Worm (Caenorhabditis elegans): ENCODE data around the gene ubxn-3.

The ubxn-3 gene

ce11 chrII:176622-177021, 43.8 kb downstream of the ubxn-3 start:
- no peak for TF ChIP-seq eor-1 (tag; optimal IDR thresholded peaks at IDR 0.05)
- no peak for TF ChIP-seq nhr-23 (tag; optimal IDR thresholded peaks at IDR 0.05)
- TF ChIP-seq ztf-11 (tag; optimal IDR thresholded peaks at IDR 0.05): no peak
- no peak for TF ChIP-seq nfya-1 (tag; optimal IDR thresholded peaks at IDR 0.05; ENCODE audit: insufficient read depth)
- no peak for TF ChIP-seq unc-62 (GFP tag; optimal IDR thresholded peaks at IDR 0.05)
- no peak for TF ChIP-seq ZK546.5 (tag; optimal IDR thresholded peaks at IDR 0.05)

ce11 chrII:175868-176267, 44.6 kb downstream of the ubxn-3 start, which contains the start of gene T01D1.3:
Gene T01D1.3 (minus strand): TSS chrII:175968.
- TF ChIP-seq eor-1 (tag; optimal IDR thresholded peaks at IDR 0.05) (no peak), fkh-10 (GFP tag; optimal IDR thresholded peaks at IDR 0.05) (no peak), nhr-76 (tag; optimal IDR thresholded peaks at IDR 0.05) (no peak), lin-15B (tag; optimal IDR thresholded peaks at IDR 0.05) (no peak), sea-2 (GFP tag; optimal IDR thresholded peaks at IDR 0.05) (no peak), nhr-43 (tag; optimal IDR thresholded peaks at IDR 0.05; ENCODE audit: poor library complexity, severe bottlenecking) (no peak), ceh-16 (tag; optimal IDR thresholded peaks at IDR 0.05) (no peak), skn-1 (tag; optimal IDR thresholded peaks at IDR 0.05) (no peak), mdl-1 (tag; optimal IDR thresholded peaks at IDR 0.05) (no peak), R02D3.7 (tag; optimal IDR thresholded peaks at IDR 0.05) (no peak), egl-5 (tag; optimal IDR thresholded peaks at IDR 0.05) (no peak), elt-1 (tag; optimal IDR thresholded peaks at IDR 0.05) (no peak)

- TF ChIP-seq sea-2 (GFP tag; optimal IDR thresholded peaks at IDR 0.05): no peak
- TF ChIP-seq snpc-4 (tag; optimal IDR thresholded peaks at IDR 0.05): no peak
- no peak for TF ChIP-seq fos-1 (tag; optimal IDR thresholded peaks at IDR 0.05)
- TF ChIP-seq nhr-11 (tag; optimal IDR thresholded peaks at IDR 0.05): no peak
- TF ChIP-seq jun-1 (tag; optimal IDR thresholded peaks at IDR 0.05): no peak
- no peak for TF ChIP-seq mml-1 (tag; optimal IDR thresholded peaks at IDR 0.05)
- TF ChIP-seq unc-62 (GFP tag; optimal IDR thresholded peaks at IDR 0.05): no peak
- no peak for TF ChIP-seq nhr-76 (tag; optimal IDR thresholded peaks at IDR 0.05)
- no peak for TF ChIP-seq unc-39 (tag; optimal IDR thresholded peaks at IDR 0.05)
- TF ChIP-seq egl-27 (tag; optimal IDR thresholded peaks at IDR 0.05): no peak
Observed at ce11 chrII:173679-174078, 46.8 kb downstream of the ubxn-3 start, which contains the start of gene T01D1.7. Gene T01D1.7 (minus strand): TSS chrII:173779.

Measured in whole organism, L3 larva.